Worm (Caenorhabditis elegans) whole organism, L2 larva: Measurements from ENCODE around the gene mec-4.

ENCODE experiments used
- ZK546.5 ChIP-seq: sonication (generic microtip); optimal IDR thresholded peaks from 2 replicates; lab custom pipeline; 2017; ENCODE audit warnings: missing biosample characterization, missing genetic modification characterization
- ceh-82 ChIP-seq: fragments of 150-350 bp; optimal IDR thresholded peaks from 2 replicates; lab custom pipeline; 2014; ENCODE audit warnings: missing biosample characterization, missing genetic modification characterization
- lin-13 ChIP-seq: fragments of 150-350 bp; optimal IDR thresholded peaks from 2 replicates; lab custom pipeline; 2014; ENCODE audit warnings: missing biosample characterization, missing genetic modification reagents, missing genetic modification characterization
- skn-1 ChIP-seq: sonication (generic microtip); optimal IDR thresholded peaks from 2 replicates; lab custom pipeline; 2017; ENCODE audit warnings: missing biosample characterization, missing genetic modification characterization

- TF ChIP-seq ZK546.5 (tag; lab: Kevin White, UChicago) (no peak), skn-1 (tag; lab: Kevin White, UChicago) (no peak), ceh-82 (no peak), lin-13 (GFP tag; lab: Kevin White, UChicago) (no peak)
These were observed 33.8 kb upstream of the mec-4 start, which contains the start of gene dyla-1 for ce11 chrX:16840738-16841137.
